Fruit fly (Drosophila melanogaster): ENCODE data around the gene Rsf1.

Gene Rsf1

dm6 chr2L:10260750-10261493 lies 2.4 kb downstream of the Rsf1 start, which contains the start of gene Pten (continued):
- peak; percentile 45 for TF ChIP-seq CG4328 (GFP tag; optimal IDR thresholded peaks at IDR 0.05)
- 0 out of 2 replicates have a peak, but pooled peaks have one; percentile 35 for TF ChIP-seq seq (GFP tag; IDR thresholded peaks at IDR 0.05)
- peak; percentile 80 for TF ChIP-seq fd96Cb (tag; optimal IDR thresholded peaks at IDR 0.05)
- TF ChIP-seq Side (GFP tag; optimal IDR thresholded peaks at IDR 0.05), result peak; percentile 67
- TF ChIP-seq CG8765 (GFP tag; IDR thresholded peaks at IDR 0.05), result no peak
- no peak for TF ChIP-seq CG16779 (GFP tag; IDR thresholded peaks at IDR 0.05)
- TF ChIP-seq Mrtf (GFP tag; IDR thresholded peaks at IDR 0.05), result no peak
- peak; percentile 16 for TF ChIP-seq CG9609 (GFP tag; optimal IDR thresholded peaks at IDR 0.05)
- TF ChIP-seq CG6791 (GFP tag; IDR thresholded peaks at IDR 0.05; ENCODE audit: partially characterized antibody), result peak; percentile 93
- no peak for TF ChIP-seq Nf-YB (GFP tag; optimal IDR thresholded peaks at IDR 0.05)
- peak; percentile 4 for TF ChIP-seq sd (tag; optimal IDR thresholded peaks at IDR 0.05)
- peak; percentile 92 for TF ChIP-seq CG16813 (GFP tag; IDR thresholded peaks at IDR 0.05; ENCODE audit: partially characterized antibody)
- no peak for TF ChIP-seq Hand (GFP tag; optimal IDR thresholded peaks at IDR 0.05)
- no peak; the same call in 1 of the 2 replicates for TF ChIP-seq al (GFP tag; IDR thresholded peaks at IDR 0.05)
- peak; percentile 71 for TF ChIP-seq Ssrp (tag; optimal IDR thresholded peaks at IDR 0.05)
- peak; percentile 25 for TF ChIP-seq CG9437 (GFP tag; optimal IDR thresholded peaks at IDR 0.05)
- TF ChIP-seq ttk (GFP tag; IDR thresholded peaks at IDR 0.05), result no peak
- TF ChIP-seq Ets65A (GFP tag), result peak; percentile 95
- TF ChIP-seq chinmo (GFP tag; IDR thresholded peaks at IDR 0.05; ENCODE audit: partially characterized antibody), result peak; percentile 85; the same call in 2 of the 4 replicates
- TF ChIP-seq CG2678 (tag; optimal IDR thresholded peaks at IDR 0.05), result no peak
- TF ChIP-seq gcm2 (GFP tag; optimal IDR thresholded peaks at IDR 0.05), result no peak
- no peak for TF ChIP-seq CG31388 (GFP tag; optimal IDR thresholded peaks at IDR 0.05)
- TF ChIP-seq slou (GFP tag; optimal IDR thresholded peaks at IDR 0.05), result peak; percentile 63
- peak; percentile 67; the same call in 1 of the 2 replicates for TF ChIP-seq stc (GFP tag; IDR thresholded peaks at IDR 0.05)
- TF ChIP-seq CG34422 (GFP tag; IDR thresholded peaks at IDR 0.05), result 0 out of 3 replicates have a peak, but pooled peaks have one; percentile 19
- TF ChIP-seq HLH4C (GFP tag; IDR thresholded peaks at IDR 0.05; ENCODE audit: partially characterized antibody), result peak; percentile 94
- no peak for TF ChIP-seq ro (GFP tag; IDR thresholded peaks at IDR 0.05)
- peak; percentile 82 for TF ChIP-seq CG12659 (GFP tag; optimal IDR thresholded peaks at IDR 0.05)
- no peak for TF ChIP-seq z (GFP tag; IDR thresholded peaks at IDR 0.05)
- TF ChIP-seq CG8089 (GFP tag; optimal IDR thresholded peaks at IDR 0.05), result peak; percentile 10
- TF ChIP-seq ewg (GFP tag; optimal IDR thresholded peaks at IDR 0.05), result no peak
- TF ChIP-seq Jarid2 (GFP tag; optimal IDR thresholded peaks at IDR 0.05), result no peak
- peak; percentile 60 for TF ChIP-seq CG16863 (GFP tag; optimal IDR thresholded peaks at IDR 0.05)
- TF ChIP-seq CG4424 (GFP tag; optimal IDR thresholded peaks at IDR 0.05), result peak; percentile 82
- no peak for TF ChIP-seq CG31365 (tag; optimal IDR thresholded peaks at IDR 0.05)
- TF ChIP-seq Kr (GFP tag; optimal IDR thresholded peaks at IDR 0.05), result no peak
- peak; percentile 91 for TF ChIP-seq Bgb (GFP tag; IDR thresholded peaks at IDR 0.05; ENCODE audit: partially characterized antibody)
- TF ChIP-seq jing (GFP tag; optimal IDR thresholded peaks at IDR 0.05), result no peak
- no peak for TF ChIP-seq CG11085 (GFP tag; IDR thresholded peaks at IDR 0.05)
- no peak for TF ChIP-seq dmrt99B (tag; optimal IDR thresholded peaks at IDR 0.05)
- TF ChIP-seq CG30403 (GFP tag; optimal IDR thresholded peaks at IDR 0.05), result peak; percentile 79
- TF ChIP-seq ci (GFP tag; IDR thresholded peaks at IDR 0.05), result peak; percentile 73; the same call in 1 of the 3 replicates
- peak; percentile 76 for TF ChIP-seq CG10267 (tag; optimal IDR thresholded peaks at IDR 0.05)
- TF ChIP-seq CG3838 (GFP tag; optimal IDR thresholded peaks at IDR 0.05), result no peak
- TF ChIP-seq crc (GFP tag; optimal IDR thresholded peaks at IDR 0.05), result peak; percentile 46
- peak; percentile 29 for TF ChIP-seq CHES-1-like (GFP tag; optimal IDR thresholded peaks at IDR 0.05)
- TF ChIP-seq tap (tag; optimal IDR thresholded peaks at IDR 0.05), result no peak
- TF ChIP-seq Hr78 (GFP tag; optimal IDR thresholded peaks at IDR 0.05), result no peak
- TF ChIP-seq CG8281 (tag; optimal IDR thresholded peaks at IDR 0.05), result no peak

Data from whole organism, embryonic.